Worm (Caenorhabditis elegans): ENCODE measurements around the gene C27A7.9.
A peak's percentile ranks its signal among the peaks of the same experiment; 100 is the strongest.

The C27A7.9 gene

ce11 chrV:12195845-12196244 is 41.4 kb upstream of the C27A7.9 start, which contains the start of gene ZK836.3:
Gene ZK836.3, minus strand, starts transcription at chrV:12195945.
- TF ChIP-seq lin-54 (GFP tag; optimal IDR thresholded peaks at IDR 0.05) = no peak
- TF ChIP-seq rcor-1 (GFP tag; IDR thresholded peaks at IDR 0.05) = no peak
- TF ChIP-seq egl-18 (GFP tag; IDR thresholded peaks at IDR 0.05) = no peak
- TF ChIP-seq F22D6.2 (tag; optimal IDR thresholded peaks at IDR 0.05) = no peak
- TF ChIP-seq F52B5.7 (tag; optimal IDR thresholded peaks at IDR 0.05) = no peak
- TF ChIP-seq unc-62 (GFP tag; optimal IDR thresholded peaks at IDR 0.05) = no peak
- no peak for TF ChIP-seq ZK185.1 (tag; optimal IDR thresholded peaks at IDR 0.05; ENCODE audit: poor library complexity, severe bottlenecking)
- TF ChIP-seq T26A5.8 (tag; optimal IDR thresholded peaks at IDR 0.05) = no peak
- TF ChIP-seq ceh-100 (GFP tag; IDR thresholded peaks at IDR 0.05) = no peak
- TF ChIP-seq snpc-4 (GFP tag; optimal IDR thresholded peaks at IDR 0.05) = no peak
- TF ChIP-seq snpc-4 (tag; optimal IDR thresholded peaks at IDR 0.05) = no peak

- TF ChIP-seq bed-2 (GFP tag; IDR thresholded peaks at IDR 0.05) = no peak
- no peak for TF ChIP-seq F52B5.7 (tag; optimal IDR thresholded peaks at IDR 0.05)
- 0 out of 2 replicates have a peak, but pooled peaks have one; percentile 14 for TF ChIP-seq Y53G8AR.9 (GFP tag; conservative IDR thresholded peaks at IDR 0.05)
- TF ChIP-seq F57C9.4 (tag; optimal IDR thresholded peaks at IDR 0.05) = no peak
- no peak for TF ChIP-seq aptf-3 (GFP tag; IDR thresholded peaks at IDR 0.05)
- TF ChIP-seq B0019.2 (GFP tag; conservative IDR thresholded peaks at IDR 0.05) = no peak
- no peak for TF ChIP-seq nhr-27 (tag; optimal IDR thresholded peaks at IDR 0.05)
- 0 out of 2 replicates have a peak, but pooled peaks have one; percentile 7 for TF ChIP-seq Y95B8A.8 (GFP tag; IDR thresholded peaks at IDR 0.05)
- TF ChIP-seq die-1 (tag; optimal IDR thresholded peaks at IDR 0.05) = no peak
- no peak for TF ChIP-seq egl-18 (GFP tag; IDR thresholded peaks at IDR 0.05)
Measured at ce11 chrV:12194275-12194674, 39.8 kb upstream of the C27A7.9 start, which contains the start of gene ogdh-2. Gene ogdh-2, plus strand, starts transcription at chrV:12194507.

- TF ChIP-seq lin-26 (GFP tag; IDR thresholded peaks at IDR 0.05) (no peak), repo-1 (tag; optimal IDR thresholded peaks at IDR 0.05) (no peak), F49E8.2 (tag; optimal IDR thresholded peaks at IDR 0.05; ENCODE audit: insufficient read depth) (peak; percentile 16), pbrm-1 (GFP tag; IDR thresholded peaks at IDR 0.05) (0 out of 2 replicates have a peak, but pooled peaks have one; percentile 29), lin-35 (GFP tag; optimal IDR thresholded peaks at IDR 0.05) (peak in 1 of 3 experiments; percentile 4), B0336.3 (GFP tag; IDR thresholded peaks at IDR 0.05) (peak; percentile 58; the same call in 1 of the 2 replicates), tlf-1 (GFP tag; optimal IDR thresholded peaks at IDR 0.05) (peak; percentile 24), Y56A3A.18 (GFP tag; IDR thresholded peaks at IDR 0.05) (0 out of 2 replicates have a peak, but pooled peaks have one; percentile 10), dox-1 (GFP tag; IDR thresholded peaks at IDR 0.05) (no peak), lir-1 (GFP tag; conservative IDR thresholded peaks at IDR 0.05) (no peak), hmg-1.2 (GFP tag; IDR thresholded peaks at IDR 0.05) (0 out of 2 replicates have a peak, but pooled peaks have one; percentile 8), nfyb-1 (GFP tag; IDR thresholded peaks at IDR 0.05) (peak; percentile 17; the same call in 1 of the 2 replicates), ceh-100 (GFP tag; IDR thresholded peaks at IDR 0.05) (0 out of 2 replicates have a peak, but pooled peaks have one; percentile 23), Y53G8AR.9 (GFP tag; conservative IDR thresholded peaks at IDR 0.05) (0 out of 2 replicates have a peak, but pooled peaks have one; percentile 36), ama-1 (optimal IDR thresholded peaks at IDR 0.05) (peak; percentile 15), ama-1 (GFP tag; optimal IDR thresholded peaks at IDR 0.05) (peak in 1 of 2 experiments; percentile 72), F57A8.1 (GFP tag; optimal IDR thresholded peaks at IDR 0.05) (no peak), hlh-26 (GFP tag; conservative IDR thresholded peaks at IDR 0.05) (no peak), attf-6 (GFP tag; IDR thresholded peaks at IDR 0.05) (0 out of 2 replicates have a peak, but pooled peaks have one; percentile 11)
Measured at ce11 chrV:12192129-12192528, 37.7 kb upstream of the C27A7.9 start, which contains the start of gene rnp-1. Gene rnp-1, plus strand, starts transcription at chrV:12192273.
